Worm (Caenorhabditis elegans): Measurements from ENCODE around the gene lat-2.

The lat-2 gene

ce11 chrII:4341484-4341883 is 17.4 kb upstream of the lat-2 start:
- TF ChIP-seq ZK546.5 (tag; optimal IDR thresholded peaks at IDR 0.05) (no peak), ztf-4 (tag; optimal IDR thresholded peaks at IDR 0.05) (no peak), nhr-12 (tag; optimal IDR thresholded peaks at IDR 0.05) (no peak), dmd-4 (tag; optimal IDR thresholded peaks at IDR 0.05) (no peak), C34F6.9 (tag; optimal IDR thresholded peaks at IDR 0.05) (no peak), ceh-82 (tag; optimal IDR thresholded peaks at IDR 0.05) (no peak), nhr-6 (tag; optimal IDR thresholded peaks at IDR 0.05) (no peak), nhr-25 (tag; optimal IDR thresholded peaks at IDR 0.05) (no peak), F13H6.1 (tag; optimal IDR thresholded peaks at IDR 0.05) (no peak), sma-9 (GFP tag; optimal IDR thresholded peaks at IDR 0.05) (no peak), sma-9 (tag; optimal IDR thresholded peaks at IDR 0.05) (no peak), sem-4 (tag; optimal IDR thresholded peaks at IDR 0.05) (no peak), egl-27 (tag; optimal IDR thresholded peaks at IDR 0.05) (no peak), R02D3.7 (tag; optimal IDR thresholded peaks at IDR 0.05) (no peak), ztf-1 (GFP tag; conservative IDR thresholded peaks at IDR 0.05) (no peak), ama-1 (optimal IDR thresholded peaks at IDR 0.05) (no peak), nhr-21 (tag; optimal IDR thresholded peaks at IDR 0.05) (no peak), alr-1 (tag; optimal IDR thresholded peaks at IDR 0.05) (no peak), ztf-11 (tag; optimal IDR thresholded peaks at IDR 0.05) (no peak), unc-39 (tag; optimal IDR thresholded peaks at IDR 0.05) (no peak), elt-1 (tag; optimal IDR thresholded peaks at IDR 0.05) (no peak)

- TF ChIP-seq ztf-4 (tag; optimal IDR thresholded peaks at IDR 0.05) (no peak), sma-3 (GFP tag; optimal IDR thresholded peaks at IDR 0.05) (no peak), nhr-12 (tag; optimal IDR thresholded peaks at IDR 0.05) (no peak), R02D3.7 (tag; optimal IDR thresholded peaks at IDR 0.05) (no peak), dmd-4 (tag; optimal IDR thresholded peaks at IDR 0.05) (no peak), C34F6.9 (tag; optimal IDR thresholded peaks at IDR 0.05) (no peak), lin-13 (GFP tag; optimal IDR thresholded peaks at IDR 0.05) (no peak), ZK546.5 (tag; optimal IDR thresholded peaks at IDR 0.05) (no peak), elt-3 (tag; optimal IDR thresholded peaks at IDR 0.05) (no peak), ztf-1 (GFP tag; conservative IDR thresholded peaks at IDR 0.05) (no peak), nhr-10 (tag; optimal IDR thresholded peaks at IDR 0.05) (no peak), nhr-77 (tag; optimal IDR thresholded peaks at IDR 0.05) (no peak), zag-1 (tag; optimal IDR thresholded peaks at IDR 0.05) (no peak), nhr-237 (tag; optimal IDR thresholded peaks at IDR 0.05) (no peak), F13H6.1 (tag; optimal IDR thresholded peaks at IDR 0.05) (no peak), unc-55 (GFP tag; optimal IDR thresholded peaks at IDR 0.05) (no peak), nhr-6 (tag; optimal IDR thresholded peaks at IDR 0.05) (no peak), lsy-2 (tag; optimal IDR thresholded peaks at IDR 0.05) (no peak)
Observed at ce11 chrII:4344317-4344716, 14.5 kb upstream of the lat-2 start.

ce11 chrII:4350888-4351287 is 8.0 kb upstream of the lat-2 start, which contains the start of gene H20J04.9:
Gene H20J04.9 (plus strand): TSS chrII:4351188.
- no peak for TF ChIP-seq ztf-1 (GFP tag; conservative IDR thresholded peaks at IDR 0.05)
- no peak for TF ChIP-seq crh-2 (tag; optimal IDR thresholded peaks at IDR 0.05)
- no peak for TF ChIP-seq nhr-25 (tag; optimal IDR thresholded peaks at IDR 0.05)
- TF ChIP-seq mab-5 (tag; optimal IDR thresholded peaks at IDR 0.05): no peak
- no peak for TF ChIP-seq nhr-11 (tag; optimal IDR thresholded peaks at IDR 0.05)
- no peak for TF ChIP-seq mbf-1 (tag; optimal IDR thresholded peaks at IDR 0.05)
- TF ChIP-seq nhr-77 (tag; optimal IDR thresholded peaks at IDR 0.05): no peak
- no peak for TF ChIP-seq gmeb-1 (tag; optimal IDR thresholded peaks at IDR 0.05)

ce11 chrII:4355217-4355616 is 3.6 kb upstream of the lat-2 start, which contains the start of the genes H20J04.7 and H20J04.1:
Gene H20J04.7 (minus strand): TSS chrII:4355317.
Gene H20J04.1 (plus strand): TSS chrII:4355613.
- TF ChIP-seq ceh-16 (tag; optimal IDR thresholded peaks at IDR 0.05) (no peak), alr-1 (tag; optimal IDR thresholded peaks at IDR 0.05) (no peak), nhr-11 (tag; optimal IDR thresholded peaks at IDR 0.05) (no peak), dmd-4 (tag; optimal IDR thresholded peaks at IDR 0.05) (no peak), crh-2 (tag; optimal IDR thresholded peaks at IDR 0.05) (no peak), ceh-82 (tag; optimal IDR thresholded peaks at IDR 0.05) (no peak), F13H6.1 (tag; optimal IDR thresholded peaks at IDR 0.05) (no peak), C34F6.9 (tag; optimal IDR thresholded peaks at IDR 0.05) (no peak)

DNA sequence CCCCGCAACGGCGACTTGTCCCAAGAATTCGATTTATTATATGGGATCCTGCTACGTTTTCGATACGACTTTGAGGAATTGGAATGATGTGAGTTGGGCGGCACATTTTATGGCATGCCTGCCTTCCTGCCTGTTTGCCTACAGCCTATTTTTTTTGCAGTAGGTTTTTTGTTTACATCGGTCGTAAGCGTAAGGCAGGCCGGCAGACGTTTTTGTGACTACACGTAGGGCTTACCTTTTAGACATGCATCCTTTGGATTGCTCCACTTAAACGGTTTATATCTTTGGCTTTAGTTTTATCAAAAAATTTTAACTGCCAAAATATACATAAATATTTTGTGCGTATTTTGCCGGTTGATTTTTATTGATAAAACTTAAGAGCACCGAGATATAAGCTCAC is 354 bp downstream of the lat-2 start:
- no peak for TF ChIP-seq ztf-11 (tag; optimal IDR thresholded peaks at IDR 0.05)
- no peak for TF ChIP-seq F13H6.1 (tag; optimal IDR thresholded peaks at IDR 0.05)
- no peak for TF ChIP-seq sem-4 (tag; optimal IDR thresholded peaks at IDR 0.05)
- no peak for TF ChIP-seq C34F6.9 (tag; optimal IDR thresholded peaks at IDR 0.05)
- TF ChIP-seq nhr-77 (tag; optimal IDR thresholded peaks at IDR 0.05): no peak
- no peak for TF ChIP-seq nhr-23 (tag; optimal IDR thresholded peaks at IDR 0.05)
- TF ChIP-seq nhr-237 (tag; optimal IDR thresholded peaks at IDR 0.05): no peak
- TF ChIP-seq skn-1 (tag; optimal IDR thresholded peaks at IDR 0.05): no peak
- TF ChIP-seq ama-1 (optimal IDR thresholded peaks at IDR 0.05): no peak
- no peak for TF ChIP-seq fos-1 (tag; optimal IDR thresholded peaks at IDR 0.05)

Data from whole organism, L2 larva.